Worm (Caenorhabditis elegans): Measurements from ENCODE around the gene F01E11.20.

ce11 chrX:7005475-7005874 is 9.1 kb upstream of the F01E11.20 start, which contains the start of gene tyra-2:
- no peak for TF ChIP-seq sem-4 (tag; optimal IDR thresholded peaks at IDR 0.05)
- no peak for TF ChIP-seq zag-1 (tag; optimal IDR thresholded peaks at IDR 0.05)
- no peak for TF ChIP-seq nhr-25 (tag; optimal IDR thresholded peaks at IDR 0.05)
